Fruit fly (Drosophila melanogaster) whole organism: ENCODE measurements around the gene Ent1.

ENCODE experiments used
- CG8478 ChIP-seq: fragments of >200 bp; optimal IDR thresholded peaks from 2 replicates; lab custom pipeline; 2018; ENCODE audit warnings: inconsistent platforms
- Dll ChIP-seq: fragments of >200 bp; optimal IDR thresholded peaks from 2 replicates; lab custom pipeline; 2017
- EcR ChIP-seq, 2 experiments: fragments of >200 bp; optimal IDR thresholded peaks; 2 replicates each; lab custom pipeline; 2017; ENCODE audit warnings: missing biosample characterization in 2 of 2, missing genetic modification characterization in 2 of 2, missing genetic modification reagents in 2 of 2
- pan ChIP-seq: fragments of >200 bp; optimal IDR thresholded peaks from 2 replicates; lab custom pipeline; 2017
- psq ChIP-seq: fragments of >200 bp; optimal IDR thresholded peaks from 2 replicates; lab custom pipeline; 2017
- usp ChIP-seq: fragments of >200 bp; optimal IDR thresholded peaks from 2 replicates; lab custom pipeline; 2017; ENCODE audit warnings: missing biosample characterization, missing genetic modification characterization, mixed read lengths

dm6 chr2L:305646-306045 lies 52.0 kb downstream of the Ent1 start, which contains the start of gene Plc21C:
- no peak for TF ChIP-seq psq
- TF ChIP-seq Dll (lab: Kevin White, UChicago) = no peak
- TF ChIP-seq CG8478 (lab: Kevin White, UChicago) = no peak
- TF ChIP-seq pan (lab: Kevin White, UChicago) = no peak
- TF ChIP-seq EcR (GFP tag; optimal IDR thresholded peaks at IDR 0.05; lab: Kevin White, UChicago) = no peak
- TF ChIP-seq usp = no peak
